Fruit fly (Drosophila melanogaster): ENCODE data around the gene CG10431.

CG10431 gene

dm6 chr2L:19009130-19009529 lies 34.6 kb downstream of the CG10431 start, which contains the start of gene RpL30 (continued):
- TF ChIP-seq CG4318 (GFP tag; optimal IDR thresholded peaks at IDR 0.05) (no peak), CG6854 (GFP tag; optimal IDR thresholded peaks at IDR 0.05) (peak; percentile 98), topi (GFP tag; optimal IDR thresholded peaks at IDR 0.05) (peak; percentile 84), acj6 (GFP tag; optimal IDR thresholded peaks at IDR 0.05) (peak; percentile 48), Hr38 (GFP tag; optimal IDR thresholded peaks at IDR 0.05) (no peak), CG6792 (GFP tag; optimal IDR thresholded peaks at IDR 0.05) (peak; percentile 69), CG8319 (GFP tag; optimal IDR thresholded peaks at IDR 0.05) (peak; percentile 56), Sox102F (GFP tag; optimal IDR thresholded peaks at IDR 0.05) (peak; percentile 86), ss (GFP tag; optimal IDR thresholded peaks at IDR 0.05) (peak; percentile 88 to 89), Ets21C (GFP tag; optimal IDR thresholded peaks at IDR 0.05) (peak; percentile 31), CG7368 (GFP tag; optimal IDR thresholded peaks at IDR 0.05) (peak; percentile 69), vri (GFP tag; optimal IDR thresholded peaks at IDR 0.05) (peak; percentile 83)

- no peak for TF ChIP-seq Met (GFP tag; optimal IDR thresholded peaks at IDR 0.05)
- TF ChIP-seq fd85E (GFP tag; optimal IDR thresholded peaks at IDR 0.05) = no peak
- TF ChIP-seq CG8119 (GFP tag; IDR thresholded peaks at IDR 0.05) = no peak
- TF ChIP-seq Sox15 (GFP tag; optimal IDR thresholded peaks at IDR 0.05) = no peak
- no peak for TF ChIP-seq Eip93F (GFP tag; optimal IDR thresholded peaks at IDR 0.05)
- no peak for TF ChIP-seq CG1621 (tag; optimal IDR thresholded peaks at IDR 0.05)
- TF ChIP-seq CG31627 (GFP tag; optimal IDR thresholded peaks at IDR 0.05) = no peak
- TF ChIP-seq svp (GFP tag) = no peak
- TF ChIP-seq CG6163 (GFP tag; IDR thresholded peaks at IDR 0.05) = no peak
- TF ChIP-seq eg (GFP tag; IDR thresholded peaks at IDR 0.05) = no peak
- no peak for TF ChIP-seq Sox14 (GFP tag; optimal IDR thresholded peaks at IDR 0.05)
- no peak for TF ChIP-seq CG34406 (GFP tag; optimal IDR thresholded peaks at IDR 0.05)
- no peak for TF ChIP-seq Gug (GFP tag; IDR thresholded peaks at IDR 0.05)
- no peak for TF ChIP-seq CG7368 (GFP tag; optimal IDR thresholded peaks at IDR 0.05)
- no peak for TF ChIP-seq Sox102F (GFP tag; optimal IDR thresholded peaks at IDR 0.05)
- no peak for TF ChIP-seq Ets21C (GFP tag; optimal IDR thresholded peaks at IDR 0.05)
- no peak for TF ChIP-seq Ets96B (tag; optimal IDR thresholded peaks at IDR 0.05)
These were observed 35.5 kb downstream of the CG10431 start for dm6 chr2L:19010037-19010436.

- TF ChIP-seq OdsH (GFP tag; optimal IDR thresholded peaks at IDR 0.05) = no peak
- TF ChIP-seq CG3032 (tag; optimal IDR thresholded peaks at IDR 0.05) = no peak
These were observed 36.1 kb downstream of the CG10431 start, which contains the start of gene robl37BC for dm6 chr2L:19010566-19010965. TSS of gene robl37BC (plus strand) at chr2L:19010866.

- peak; percentile 69 for TF ChIP-seq topi (GFP tag; optimal IDR thresholded peaks at IDR 0.05)
- peak; percentile 72 for TF ChIP-seq CG1621 (tag; optimal IDR thresholded peaks at IDR 0.05)
- peak; percentile 75 for TF ChIP-seq Sox14 (GFP tag; optimal IDR thresholded peaks at IDR 0.05)
- TF ChIP-seq CG6163 (GFP tag; IDR thresholded peaks at IDR 0.05) = peak; percentile 80
- peak; percentile 60 for TF ChIP-seq CG34406 (GFP tag; optimal IDR thresholded peaks at IDR 0.05)
- TF ChIP-seq fkh (GFP tag; optimal IDR thresholded peaks at IDR 0.05) = peak; percentile 15
- TF ChIP-seq spab (GFP tag; optimal IDR thresholded peaks at IDR 0.05) = peak; percentile 67
- peak; percentile 74 for TF ChIP-seq Met (GFP tag; optimal IDR thresholded peaks at IDR 0.05)
- no peak for TF ChIP-seq CG6854 (GFP tag; optimal IDR thresholded peaks at IDR 0.05)
- peak; percentile 56 for TF ChIP-seq CG6808 (GFP tag; optimal IDR thresholded peaks at IDR 0.05)
- TF ChIP-seq CG8319 (GFP tag; optimal IDR thresholded peaks at IDR 0.05) = peak; percentile 51
- TF ChIP-seq Smox (GFP tag; optimal IDR thresholded peaks at IDR 0.05) = peak; percentile 63
- TF ChIP-seq Eip75B (GFP tag; optimal IDR thresholded peaks at IDR 0.05) = peak; percentile 73
- TF ChIP-seq cyc (GFP tag; optimal IDR thresholded peaks at IDR 0.05) = peak; percentile 75
- TF ChIP-seq net (GFP tag; optimal IDR thresholded peaks at IDR 0.05) = peak; percentile 67
- TF ChIP-seq salr (GFP tag; optimal IDR thresholded peaks at IDR 0.05) = peak; percentile 51 to 62
- TF ChIP-seq CG7368 (GFP tag; optimal IDR thresholded peaks at IDR 0.05) = peak; percentile 63
- TF ChIP-seq lz (GFP tag; optimal IDR thresholded peaks at IDR 0.05) = peak; percentile 80
- TF ChIP-seq svp (GFP tag) = peak; percentile 85
- peak; percentile 70 for TF ChIP-seq acj6 (GFP tag; optimal IDR thresholded peaks at IDR 0.05)
- TF ChIP-seq Gug (GFP tag; IDR thresholded peaks at IDR 0.05) = peak; percentile 74
- peak; percentile 66 for TF ChIP-seq CG11902 (GFP tag; optimal IDR thresholded peaks at IDR 0.05)
- peak; percentile 8 for TF ChIP-seq Lpt (GFP tag; optimal IDR thresholded peaks at IDR 0.05)
- TF ChIP-seq CG16779 (tag; optimal IDR thresholded peaks at IDR 0.05) = peak; percentile 5
- peak; percentile 72 for TF ChIP-seq pdm3 (GFP tag; optimal IDR thresholded peaks at IDR 0.05)
- no peak for TF ChIP-seq dac (GFP tag; optimal IDR thresholded peaks at IDR 0.05)
- TF ChIP-seq Sox15 (GFP tag; optimal IDR thresholded peaks at IDR 0.05) = peak; percentile 62
- TF ChIP-seq CG8632 (GFP tag; optimal IDR thresholded peaks at IDR 0.05) = peak; percentile 53
- peak; percentile 71 for TF ChIP-seq Sox102F (GFP tag; optimal IDR thresholded peaks at IDR 0.05)
- TF ChIP-seq OdsH (GFP tag; optimal IDR thresholded peaks at IDR 0.05) = peak; percentile 74
These were observed 37.6 kb downstream of the CG10431 start for dm6 chr2L:19011895-19012645.

Measured in whole organism, prepupa.